Fruit fly (Drosophila melanogaster): ENCODE results near the gene CG3777.
A peak's percentile ranks its signal among the peaks of the same experiment; 100 is the strongest.

The CG3777 gene

dm6 chrX:378341-378740 is 98.8 kb downstream of the CG3777 start:
- no peak for TF ChIP-seq fd96Ca (GFP tag; IDR thresholded peaks at IDR 0.05)
- no peak for TF ChIP-seq rn (GFP tag; IDR thresholded peaks at IDR 0.05)
- peak; percentile 53 for TF ChIP-seq CG8159 (tag; optimal IDR thresholded peaks at IDR 0.05)
- no peak for TF ChIP-seq Ets98B (GFP tag; IDR thresholded peaks at IDR 0.05)
- TF ChIP-seq CG14655 (GFP tag; optimal IDR thresholded peaks at IDR 0.05), result peak; percentile 70
- peak; percentile 49 for TF ChIP-seq CG8301 (tag; optimal IDR thresholded peaks at IDR 0.05)
- peak; percentile 55 for TF ChIP-seq CG15710 (tag; optimal IDR thresholded peaks at IDR 0.05)
- TF ChIP-seq CG34367 (tag; optimal IDR thresholded peaks at IDR 0.05), result peak; percentile 30
- TF ChIP-seq CG17806 (tag; optimal IDR thresholded peaks at IDR 0.05), result peak; percentile 29
- TF ChIP-seq Pif1A (GFP tag; optimal IDR thresholded peaks at IDR 0.05), result no peak
- no peak for TF ChIP-seq Snoo (tag; optimal IDR thresholded peaks at IDR 0.05)
- peak; percentile 21 for TF ChIP-seq EcR (GFP tag; optimal IDR thresholded peaks at IDR 0.05)
- peak; percentile 51 for TF ChIP-seq CG9948 (tag; optimal IDR thresholded peaks at IDR 0.05)

dm6 chrX:379527-379926 is 100.0 kb downstream of the CG3777 start:
- TF ChIP-seq CG32121 (GFP tag; IDR thresholded peaks at IDR 0.05), result no peak
- peak; percentile 77 for TF ChIP-seq CG8159 (tag; optimal IDR thresholded peaks at IDR 0.05)
- TF ChIP-seq CG17806 (tag; optimal IDR thresholded peaks at IDR 0.05), result peak; percentile 67
- no peak for TF ChIP-seq gl (tag; optimal IDR thresholded peaks at IDR 0.05)
- TF ChIP-seq CG4496 (GFP tag; IDR thresholded peaks at IDR 0.05), result no peak
- peak; percentile 43 for TF ChIP-seq CG34367 (tag; optimal IDR thresholded peaks at IDR 0.05)
- TF ChIP-seq CG15710 (tag; optimal IDR thresholded peaks at IDR 0.05), result peak; percentile 73
- TF ChIP-seq CG14655 (GFP tag; optimal IDR thresholded peaks at IDR 0.05), result peak; percentile 49
- peak; percentile 64 for TF ChIP-seq CG9948 (tag; optimal IDR thresholded peaks at IDR 0.05)

dm6 chrX:385751-386492 is 106.4 kb downstream of the CG3777 start:
- no peak for TF ChIP-seq CG34367 (tag; optimal IDR thresholded peaks at IDR 0.05)
- TF ChIP-seq gl (tag; optimal IDR thresholded peaks at IDR 0.05), result no peak
- no peak for TF ChIP-seq Pif1B (GFP tag; optimal IDR thresholded peaks at IDR 0.05)
- peak; percentile 7 for TF ChIP-seq CG8159 (tag; optimal IDR thresholded peaks at IDR 0.05)
- no peak for TF ChIP-seq CG32121 (GFP tag; IDR thresholded peaks at IDR 0.05)
- no peak for TF ChIP-seq rn (GFP tag; IDR thresholded peaks at IDR 0.05)
- no peak for TF ChIP-seq Pif1A (GFP tag; optimal IDR thresholded peaks at IDR 0.05)
- TF ChIP-seq CG4496 (GFP tag; IDR thresholded peaks at IDR 0.05), result no peak
- peak; percentile 18 for TF ChIP-seq CG8301 (tag; optimal IDR thresholded peaks at IDR 0.05)
- peak; percentile 18 for TF ChIP-seq CG15710 (tag; optimal IDR thresholded peaks at IDR 0.05)
- TF ChIP-seq Ets98B (GFP tag; IDR thresholded peaks at IDR 0.05), result no peak
- peak; percentile 53 for TF ChIP-seq CG14655 (GFP tag; optimal IDR thresholded peaks at IDR 0.05)
- no peak for TF ChIP-seq fd96Ca (GFP tag; IDR thresholded peaks at IDR 0.05)
- no peak for TF ChIP-seq CG13204 (GFP tag; optimal IDR thresholded peaks at IDR 0.05)
- no peak for TF ChIP-seq D1 (tag; optimal IDR thresholded peaks at IDR 0.05)
- TF ChIP-seq CG10348 (GFP tag; IDR thresholded peaks at IDR 0.05), result no peak
- TF ChIP-seq CG17806 (tag; optimal IDR thresholded peaks at IDR 0.05), result peak; percentile 2
- TF ChIP-seq EcR (GFP tag; optimal IDR thresholded peaks at IDR 0.05), result no peak
- peak; percentile 8 for TF ChIP-seq Snoo (tag; optimal IDR thresholded peaks at IDR 0.05)
- TF ChIP-seq CG9948 (tag; optimal IDR thresholded peaks at IDR 0.05), result no peak
- no peak for TF ChIP-seq CG12605 (GFP tag; IDR thresholded peaks at IDR 0.05)

- no peak for TF ChIP-seq gl (tag; optimal IDR thresholded peaks at IDR 0.05)
These were observed 111.0 kb downstream of the CG3777 start for dm6 chrX:390457-390856.

- TF ChIP-seq CG32121 (GFP tag; IDR thresholded peaks at IDR 0.05) (no peak), CG4496 (GFP tag; IDR thresholded peaks at IDR 0.05) (no peak), CG34367 (tag; optimal IDR thresholded peaks at IDR 0.05) (no peak), Pif1A (GFP tag; optimal IDR thresholded peaks at IDR 0.05) (no peak), CG12605 (GFP tag; IDR thresholded peaks at IDR 0.05) (no peak), D1 (tag; optimal IDR thresholded peaks at IDR 0.05) (no peak), EcR (GFP tag; optimal IDR thresholded peaks at IDR 0.05) (no peak), Pif1B (GFP tag; optimal IDR thresholded peaks at IDR 0.05) (no peak), CG8159 (tag; optimal IDR thresholded peaks at IDR 0.05) (no peak), fd96Ca (GFP tag; IDR thresholded peaks at IDR 0.05) (no peak), Ets98B (GFP tag; IDR thresholded peaks at IDR 0.05) (no peak), CG9948 (tag; optimal IDR thresholded peaks at IDR 0.05) (no peak), CG17806 (tag; optimal IDR thresholded peaks at IDR 0.05) (no peak), gl (tag; optimal IDR thresholded peaks at IDR 0.05) (no peak), CG15710 (tag; optimal IDR thresholded peaks at IDR 0.05) (no peak), CG14655 (GFP tag; optimal IDR thresholded peaks at IDR 0.05) (no peak), rn (GFP tag; IDR thresholded peaks at IDR 0.05) (no peak), CG10348 (GFP tag; IDR thresholded peaks at IDR 0.05) (no peak), CG13204 (GFP tag; optimal IDR thresholded peaks at IDR 0.05) (no peak)
These were observed 112.7 kb downstream of the CG3777 start for dm6 chrX:392242-392641.

- no peak for TF ChIP-seq D1 (tag; optimal IDR thresholded peaks at IDR 0.05)
- TF ChIP-seq CG10348 (GFP tag; IDR thresholded peaks at IDR 0.05), result no peak
- no peak for TF ChIP-seq CG4496 (GFP tag; IDR thresholded peaks at IDR 0.05)
- no peak for TF ChIP-seq CG34367 (tag; optimal IDR thresholded peaks at IDR 0.05)
- TF ChIP-seq CG17806 (tag; optimal IDR thresholded peaks at IDR 0.05), result no peak
- TF ChIP-seq CG9948 (tag; optimal IDR thresholded peaks at IDR 0.05), result no peak
- TF ChIP-seq Pif1A (GFP tag; optimal IDR thresholded peaks at IDR 0.05), result no peak
- no peak for TF ChIP-seq CG13204 (GFP tag; optimal IDR thresholded peaks at IDR 0.05)
- no peak for TF ChIP-seq CG8159 (tag; optimal IDR thresholded peaks at IDR 0.05)
- TF ChIP-seq EcR (GFP tag; optimal IDR thresholded peaks at IDR 0.05), result no peak
- no peak for TF ChIP-seq fd96Ca (GFP tag; IDR thresholded peaks at IDR 0.05)
- TF ChIP-seq CG14655 (GFP tag; optimal IDR thresholded peaks at IDR 0.05), result no peak
- TF ChIP-seq gl (tag; optimal IDR thresholded peaks at IDR 0.05), result no peak
- no peak for TF ChIP-seq CG8301 (tag; optimal IDR thresholded peaks at IDR 0.05)
- no peak for TF ChIP-seq CG32121 (GFP tag; IDR thresholded peaks at IDR 0.05)
- no peak for TF ChIP-seq Ets98B (GFP tag; IDR thresholded peaks at IDR 0.05)
- no peak for TF ChIP-seq CG12605 (GFP tag; IDR thresholded peaks at IDR 0.05)
- TF ChIP-seq Pif1B (GFP tag; optimal IDR thresholded peaks at IDR 0.05), result no peak
- no peak for TF ChIP-seq Snoo (tag; optimal IDR thresholded peaks at IDR 0.05)
These were observed 113.5 kb downstream of the CG3777 start for dm6 chrX:392979-393378.
